Fruit fly (Drosophila melanogaster) whole organism, prepupa: Measurements from ENCODE around the gene Kr-h2.

Experiments used
- Blimp-1 ChIP-seq: fragments of 200-800 bp; sonication (Bioruptor generic); optimal IDR thresholded peaks from 3 replicates; lab custom pipeline; 2017; ENCODE audit warnings: missing biosample characterization, missing genetic modification characterization, mild to moderate bottlenecking, moderate library complexity, missing genetic modification reagents
- CG10631 ChIP-seq: fragments of 200-800 bp; sonication (Bioruptor generic); optimal IDR thresholded peaks from 2 replicates; lab custom pipeline; 2016; ENCODE audit warnings: missing biosample characterization, missing genetic modification characterization
- CG10669 ChIP-seq: fragments of 200-800 bp; sonication (Bioruptor generic); optimal IDR thresholded peaks from 3 replicates; lab custom pipeline; 2018; ENCODE audit warnings: missing biosample characterization, mild to moderate bottlenecking, missing genetic modification characterization, moderate library complexity
- CG11294 ChIP-seq: fragments of 200-800 bp; sonication (Bioruptor generic); IDR thresholded peaks from 2 replicates; pipeline ENCODE4 v1.3.6; 2022; ENCODE audit warnings: missing biosample characterization, missing genetic modification characterization
- CG11762 ChIP-seq: fragments of 200-800 bp; sonication (Bioruptor generic); optimal IDR thresholded peaks from 3 replicates; lab custom pipeline; 2016; ENCODE audit warnings: missing biosample characterization, missing genetic modification characterization; ENCODE audit not compliant: insufficient read depth
- CG11902 ChIP-seq: fragments of 200-800 bp; sonication (Bioruptor generic); optimal IDR thresholded peaks from 3 replicates; lab custom pipeline; 2016; ENCODE audit warnings: missing biosample characterization, missing genetic modification characterization
- CG15336 ChIP-seq: fragments of 200-800 bp; sonication (Bioruptor generic); IDR thresholded peaks from 2 replicates; pipeline ENCODE4 v1.3.6; 2022; ENCODE audit warnings: missing biosample characterization, missing genetic modification characterization
- CG1621 ChIP-seq: fragments of 200-800 bp; sonication (Bioruptor generic); optimal IDR thresholded peaks from 3 replicates; lab custom pipeline; 2018; ENCODE audit warnings: missing biosample characterization, mild to moderate bottlenecking, missing genetic modification characterization
- CG16779 ChIP-seq: fragments of 200-800 bp; sonication (Bioruptor generic); optimal IDR thresholded peaks from 3 replicates; lab custom pipeline; 2017; ENCODE audit warnings: missing biosample characterization, mild to moderate bottlenecking, missing genetic modification characterization
- CG3032 ChIP-seq: fragments of 200-800 bp; optimal IDR thresholded peaks from 2 replicates; lab custom pipeline; 2019; ENCODE audit warnings: missing biosample characterization, mild to moderate bottlenecking, missing genetic modification characterization, moderate library complexity
- CG31627 ChIP-seq: fragments of 200-800 bp; sonication (Bioruptor generic); optimal IDR thresholded peaks from 3 replicates; lab custom pipeline; 2016; ENCODE audit warnings: missing biosample characterization, missing genetic modification characterization
- CG32006 ChIP-seq: fragments of 200-800 bp; sonication (Bioruptor generic); optimal IDR thresholded peaks from 3 replicates; lab custom pipeline; 2017; ENCODE audit warnings: missing biosample characterization, mild to moderate bottlenecking, missing genetic modification characterization
- CG34406 ChIP-seq: fragments of 200-800 bp; sonication (Bioruptor generic); optimal IDR thresholded peaks from 3 replicates; lab custom pipeline; 2016; ENCODE audit warnings: missing biosample characterization, missing genetic modification characterization
- CG4318 ChIP-seq: fragments of 200-800 bp; sonication (Bioruptor generic); optimal IDR thresholded peaks from 3 replicates; lab custom pipeline; 2017; ENCODE audit warnings: missing biosample characterization, mild to moderate bottlenecking, missing genetic modification characterization
- CG6163 ChIP-seq: fragments of 200-800 bp; sonication (Bioruptor generic); IDR thresholded peaks from 3 replicates; pipeline ENCODE4 v1.3.6; 2022; ENCODE audit warnings: missing biosample characterization, missing genetic modification characterization
- CG6792 ChIP-seq: fragments of 200-800 bp; sonication (Bioruptor generic); optimal IDR thresholded peaks from 3 replicates; lab custom pipeline; 2016; ENCODE audit warnings: missing biosample characterization, missing genetic modification characterization
- CG6808 ChIP-seq: fragments of 200-800 bp; sonication (Bioruptor generic); optimal IDR thresholded peaks from 3 replicates; lab custom pipeline; 2017; ENCODE audit warnings: missing biosample characterization, missing genetic modification characterization, mild to moderate bottlenecking, moderate library complexity, missing genetic modification reagents
- CG7368 ChIP-seq: fragments of 200-800 bp; sonication (Bioruptor generic); optimal IDR thresholded peaks from 3 replicates; lab custom pipeline; 2016; ENCODE audit warnings: missing biosample characterization, missing genetic modification characterization
- CG8119 ChIP-seq: fragments of 200-800 bp; sonication (Bioruptor generic); IDR thresholded peaks from 3 replicates; pipeline ENCODE4 v1.3.6; 2022; ENCODE audit warnings: missing biosample characterization, missing genetic modification characterization
- CG8319 ChIP-seq: fragments of 200-800 bp; sonication (Bioruptor generic); optimal IDR thresholded peaks from 3 replicates; lab custom pipeline; 2016; ENCODE audit warnings: missing biosample characterization, missing genetic modification characterization
- CG8632 ChIP-seq: fragments of 200-800 bp; sonication (Bioruptor generic); optimal IDR thresholded peaks from 3 replicates; lab custom pipeline; 2016; ENCODE audit warnings: missing biosample characterization, missing genetic modification characterization
- Eip75B ChIP-seq: fragments of 200-800 bp; sonication (Bioruptor generic); optimal IDR thresholded peaks from 3 replicates; lab custom pipeline; 2016; ENCODE audit warnings: missing biosample characterization, missing genetic modification characterization
- Eip78C ChIP-seq: fragments of 200-800 bp; sonication (Bioruptor generic); peaks from one replicate; lab custom pipeline; 2016; ENCODE audit warnings: missing biosample characterization, missing genetic modification characterization
- Eip93F ChIP-seq: fragments of 200-800 bp; sonication (Bioruptor generic); optimal IDR thresholded peaks from 2 replicates; lab custom pipeline; 2016; ENCODE audit warnings: missing biosample characterization, mild to moderate bottlenecking, missing genetic modification characterization
- Ets21C ChIP-seq: fragments of 200-800 bp; sonication (Bioruptor generic); optimal IDR thresholded peaks from 3 replicates; lab custom pipeline; 2016; ENCODE audit warnings: missing biosample characterization, missing genetic modification characterization
- Ets96B ChIP-seq: fragments of 200-800 bp; optimal IDR thresholded peaks from 2 replicates; lab custom pipeline; 2019; ENCODE audit warnings: missing biosample characterization, mild to moderate bottlenecking, missing genetic modification characterization, moderate library complexity
- Gug ChIP-seq: fragments of 200-800 bp; sonication (Bioruptor generic); IDR thresholded peaks from 2 replicates; pipeline ENCODE4 v1.3.6; 2022; ENCODE audit warnings: missing biosample characterization, missing genetic modification characterization
- Hr39 ChIP-seq: fragments of 200-800 bp; sonication (Bioruptor generic); optimal IDR thresholded peaks from 2 replicates; lab custom pipeline; 2016; ENCODE audit warnings: missing biosample characterization, missing genetic modification characterization
- Hr4 ChIP-seq: fragments of 200-800 bp; sonication (Bioruptor generic); optimal IDR thresholded peaks from 3 replicates; lab custom pipeline; 2016; ENCODE audit warnings: missing biosample characterization, missing genetic modification characterization
- Smox ChIP-seq: fragments of 200-800 bp; sonication (Bioruptor generic); optimal IDR thresholded peaks from 3 replicates; lab custom pipeline; 2016; ENCODE audit warnings: missing biosample characterization, missing genetic modification characterization
- Sox102F ChIP-seq: fragments of 200-800 bp; sonication (Bioruptor generic); optimal IDR thresholded peaks from 2 replicates; lab custom pipeline; 2016; ENCODE audit warnings: missing biosample characterization, mild to moderate bottlenecking, missing genetic modification characterization
- Sox14 ChIP-seq: fragments of 200-800 bp; sonication (Bioruptor generic); optimal IDR thresholded peaks from 3 replicates; lab custom pipeline; 2016; ENCODE audit warnings: missing biosample characterization, missing genetic modification characterization
- Sox15 ChIP-seq: fragments of 200-800 bp; sonication (Bioruptor generic); optimal IDR thresholded peaks from 3 replicates; lab custom pipeline; 2016; ENCODE audit warnings: missing biosample characterization, missing genetic modification characterization
- achi ChIP-seq: fragments of 200-800 bp; sonication (Bioruptor generic); optimal IDR thresholded peaks from 3 replicates; lab custom pipeline; 2016; ENCODE audit warnings: missing biosample characterization, missing genetic modification characterization
- acj6 ChIP-seq: fragments of 200-800 bp; sonication (Bioruptor generic); optimal IDR thresholded peaks from 3 replicates; lab custom pipeline; 2016; ENCODE audit warnings: missing biosample characterization, missing genetic modification characterization
- cyc ChIP-seq: fragments of 200-800 bp; sonication (Bioruptor generic); optimal IDR thresholded peaks from 3 replicates; lab custom pipeline; 2016; ENCODE audit warnings: missing biosample characterization, missing genetic modification characterization
- eg ChIP-seq: fragments of 200-800 bp; sonication (Bioruptor generic); IDR thresholded peaks from 3 replicates; pipeline ENCODE4 v1.3.6; 2022; ENCODE audit warnings: missing biosample characterization, missing genetic modification characterization
- esn ChIP-seq: fragments of 200-800 bp; sonication (Bioruptor generic); optimal IDR thresholded peaks from 2 replicates; lab custom pipeline; 2016; ENCODE audit warnings: missing biosample characterization, mild to moderate bottlenecking, missing genetic modification characterization, moderate library complexity
- fd59A ChIP-seq: fragments of 200-800 bp; sonication (Bioruptor generic); optimal IDR thresholded peaks from 2 replicates; lab custom pipeline; 2017; ENCODE audit warnings: missing biosample characterization, mild to moderate bottlenecking, missing genetic modification characterization, missing genetic modification reagents
- fd85E ChIP-seq: fragments of 200-800 bp; sonication (Bioruptor generic); optimal IDR thresholded peaks from 3 replicates; lab custom pipeline; 2016; ENCODE audit warnings: missing biosample characterization, missing genetic modification characterization
- fkh ChIP-seq: fragments of 200-800 bp; sonication (Bioruptor generic); optimal IDR thresholded peaks from 3 replicates; lab custom pipeline; 2017; ENCODE audit warnings: missing biosample characterization, mild to moderate bottlenecking, missing genetic modification characterization, moderate library complexity
- lz ChIP-seq: fragments of 200-800 bp; sonication (Bioruptor generic); optimal IDR thresholded peaks from 3 replicates; lab custom pipeline; 2016; ENCODE audit warnings: missing biosample characterization, missing genetic modification characterization
- net ChIP-seq: fragments of 200-800 bp; sonication (Bioruptor generic); optimal IDR thresholded peaks from 3 replicates; lab custom pipeline; 2016; ENCODE audit warnings: missing biosample characterization, missing genetic modification characterization
- pdm3 ChIP-seq: fragments of 200-800 bp; sonication (Bioruptor generic); optimal IDR thresholded peaks from 3 replicates; lab custom pipeline; 2016; ENCODE audit warnings: missing biosample characterization, missing genetic modification characterization
- salr ChIP-seq, 2 experiments: fragments of 200-800 bp; sonication (Bioruptor generic); optimal IDR thresholded peaks; 3 replicates each; lab custom pipeline; 2016 to 2018; ENCODE audit warnings: missing biosample characterization in 2 of 2, missing genetic modification characterization in 2 of 2, mild to moderate bottlenecking in 1 of 2
- spab ChIP-seq: fragments of 200-800 bp; sonication (Bioruptor generic); optimal IDR thresholded peaks from 2 replicates; lab custom pipeline; 2017; ENCODE audit warnings: missing biosample characterization, mild to moderate bottlenecking, missing genetic modification characterization, missing genetic modification reagents
- ss ChIP-seq, 2 experiments: fragments of 200-800 bp; sonication (Bioruptor generic); optimal IDR thresholded peaks; 2 replicates in 1 of 2; 3 replicates in 1 of 2; lab custom pipeline; 2017 to 2018; ENCODE audit warnings: mild to moderate bottlenecking in 2 of 2, missing biosample characterization in 2 of 2, missing genetic modification characterization in 2 of 2, moderate library complexity in 1 of 2
- svp ChIP-seq: fragments of 200-800 bp; sonication (Bioruptor generic); peaks from one replicate; lab custom pipeline; 2016; ENCODE audit warnings: missing biosample characterization, missing genetic modification characterization
- topi ChIP-seq: fragments of 200-800 bp; sonication (Bioruptor generic); optimal IDR thresholded peaks from 3 replicates; lab custom pipeline; 2016; ENCODE audit warnings: missing biosample characterization, missing genetic modification characterization
- vri ChIP-seq: fragments of 200-800 bp; sonication (Bioruptor generic); optimal IDR thresholded peaks from 3 replicates; lab custom pipeline; 2016; ENCODE audit warnings: missing biosample characterization, mild to moderate bottlenecking, missing genetic modification characterization

Gene Kr-h2

dm6 chr2L:6088371-6089365 lies 17.9 kb downstream of the Kr-h2 start:
- TF ChIP-seq fkh (GFP tag; lab: Kevin White, UChicago) = peak; percentile 95
- no peak for TF ChIP-seq lz (GFP tag; lab: Kevin White, UChicago)
- TF ChIP-seq Sox14 = peak; percentile 77
- TF ChIP-seq CG8632 = no peak
- peak; percentile 66 for TF ChIP-seq CG16779 (tag; lab: Kevin White, UChicago)
- no peak for TF ChIP-seq Sox15 (GFP tag; lab: Kevin White, UChicago)
- TF ChIP-seq esn = peak; percentile 32
- no peak for TF ChIP-seq CG7368 (GFP tag; lab: Kevin White, UChicago)
- TF ChIP-seq pdm3 (GFP tag; lab: Kevin White, UChicago) = no peak
- TF ChIP-seq Eip78C (GFP tag; lab: Kevin White, UChicago) = peak; percentile 98
- TF ChIP-seq cyc (GFP tag; lab: Kevin White, UChicago) = no peak
- TF ChIP-seq CG15336 (GFP tag; lab: Robert Waterston, UW) = no peak
- peak; percentile 99 for TF ChIP-seq Blimp-1 (GFP tag; lab: Kevin White, UChicago)
- TF ChIP-seq ss (GFP tag; optimal IDR thresholded peaks at IDR 0.05; lab: Kevin White, UChicago) = no peak
- TF ChIP-seq CG4318 (GFP tag; lab: Kevin White, UChicago) = no peak
- TF ChIP-seq Gug (GFP tag; lab: Robert Waterston, UW) = peak; percentile 53
- TF ChIP-seq salr (GFP tag; optimal IDR thresholded peaks at IDR 0.05; lab: Kevin White, UChicago) = peak in 1 of 2 experiments; percentile 35
- no peak for TF ChIP-seq achi
- no peak for TF ChIP-seq CG3032
- 0 out of 3 replicates have a peak, but pooled peaks have one; percentile 15 for TF ChIP-seq CG8119
- TF ChIP-seq Eip75B (GFP tag; lab: Kevin White, UChicago) = peak; percentile 93
- TF ChIP-seq fd85E = no peak
- TF ChIP-seq CG10669 = no peak
- peak; percentile 97 for TF ChIP-seq svp (GFP tag; lab: Kevin White, UChicago)
- TF ChIP-seq vri = peak; percentile 72
- TF ChIP-seq CG10631 (GFP tag; lab: Kevin White, UChicago) = no peak
- no peak for TF ChIP-seq spab (GFP tag; lab: Kevin White, UChicago)
- TF ChIP-seq topi (GFP tag; lab: Kevin White, UChicago) = peak; percentile 17
- TF ChIP-seq net = peak; percentile 14
- no peak for TF ChIP-seq Ets96B (tag; lab: Kevin White, UChicago)
- TF ChIP-seq CG32006 (GFP tag; lab: Kevin White, UChicago) = no peak
- TF ChIP-seq CG11762 = no peak
- TF ChIP-seq acj6 (GFP tag; lab: Kevin White, UChicago) = no peak
- no peak for TF ChIP-seq CG8319 (GFP tag; lab: Kevin White, UChicago)
- no peak for TF ChIP-seq Ets21C (GFP tag; lab: Kevin White, UChicago)
- TF ChIP-seq Hr39 (GFP tag; lab: Kevin White, UChicago) = no peak
- peak; percentile 23 for TF ChIP-seq Sox102F
- no peak for TF ChIP-seq Smox
- no peak for TF ChIP-seq Hr4 (GFP tag; lab: Kevin White, UChicago)
- peak; percentile 53 for TF ChIP-seq CG1621
- no peak for TF ChIP-seq fd59A (GFP tag; lab: Kevin White, UChicago)
- no peak for TF ChIP-seq CG34406
- TF ChIP-seq CG31627 (GFP tag; lab: Kevin White, UChicago) = peak; percentile 23
- peak; percentile 70 for TF ChIP-seq CG6163 (GFP tag; lab: Robert Waterston, UW)
- TF ChIP-seq CG11902 (GFP tag; lab: Kevin White, UChicago) = no peak
- peak; percentile 56; the same call in 2 of the 3 replicates for TF ChIP-seq eg (GFP tag; lab: Robert Waterston, UW)
- no peak for TF ChIP-seq CG6808 (GFP tag; lab: Kevin White, UChicago)
- TF ChIP-seq CG6792 (GFP tag; lab: Kevin White, UChicago) = no peak
- TF ChIP-seq CG11294 (GFP tag; lab: Robert Waterston, UW) = no peak
- no peak for TF ChIP-seq Eip93F
